Worm (Caenorhabditis elegans) whole organism, early embryonic: ENCODE measurements around the gene F43G6.10.

Experiments
- B0310.2 ChIP-seq: sonication (generic microtip); optimal IDR thresholded peaks from 2 replicates; lab custom pipeline; 2016; ENCODE audit warnings: mild to moderate bottlenecking, missing genetic modification characterization, missing compliant biosample characterization
- F13C5.2 ChIP-seq: sonication (generic microtip); optimal IDR thresholded peaks from 2 replicates; lab custom pipeline; 2017; ENCODE audit warnings: mild to moderate bottlenecking, missing genetic modification characterization, inconsistent platforms, missing compliant biosample characterization
- aly-1 ChIP-seq: sonication (generic microtip); optimal IDR thresholded peaks from 2 replicates; lab custom pipeline; 2016; ENCODE audit warnings: missing genetic modification characterization, missing compliant biosample characterization
- ama-1 ChIP-seq: fragments of 150-350 bp; optimal IDR thresholded peaks from 2 replicates; lab custom pipeline; 2014
- ceh-13 ChIP-seq: fragments of 200-800 bp; sonication (Bioruptor generic); optimal IDR thresholded peaks from 2 replicates; lab custom pipeline; 2018; ENCODE audit warnings: mild to moderate bottlenecking, missing genetic modification characterization, missing compliant biosample characterization
- ceh-36 ChIP-seq: sonication (generic microtip); optimal IDR thresholded peaks from 2 replicates; lab custom pipeline; 2016; ENCODE audit warnings: missing genetic modification characterization, inconsistent platforms, missing compliant biosample characterization
- ets-7 ChIP-seq: sonication (generic microtip); optimal IDR thresholded peaks from 2 replicates; lab custom pipeline; 2016; ENCODE audit warnings: missing genotype, missing genetic modification characterization, missing compliant biosample characterization
- flt-1 ChIP-seq: fragments of 200-800 bp; sonication (Bioruptor generic); IDR thresholded peaks from 2 replicates; pipeline ENCODE4 v1.3.6; 2022; ENCODE audit warnings: missing genetic modification characterization, missing compliant biosample characterization
- hmbx-1 ChIP-seq: sonication (generic microtip); optimal IDR thresholded peaks from 2 replicates; lab custom pipeline; 2016; ENCODE audit warnings: mild to moderate bottlenecking, missing genetic modification characterization, missing compliant biosample characterization
- hmg-4 ChIP-seq: fragments of 200-800 bp; sonication (Bioruptor generic); optimal IDR thresholded peaks from 2 replicates; lab custom pipeline; 2018; ENCODE audit warnings: mild to moderate bottlenecking, missing genetic modification characterization, missing compliant biosample characterization
- hnd-1 ChIP-seq: sonication (generic microtip); optimal IDR thresholded peaks from 2 replicates; lab custom pipeline; 2016; ENCODE audit warnings: missing genetic modification characterization, missing compliant biosample characterization
- pes-1 ChIP-seq: fragments of 200-800 bp; sonication (Bioruptor generic); IDR thresholded peaks from 2 replicates; pipeline ENCODE4 v1.3.6; 2022; ENCODE audit warnings: missing genetic modification reagents, missing genetic modification characterization, missing compliant biosample characterization
- scrt-1 ChIP-seq: fragments of 200-800 bp; sonication (Bioruptor generic); IDR thresholded peaks from 2 replicates; pipeline ENCODE4 v1.3.6; 2022; ENCODE audit warnings: missing genetic modification characterization, missing compliant biosample characterization
- sea-1 ChIP-seq: fragments of 200-800 bp; sonication (Bioruptor generic); conservative IDR thresholded peaks from 2 replicates; pipeline ENCODE4 v1.3.6; 2022; ENCODE audit warnings: missing genetic modification characterization, missing compliant biosample characterization
- tbx-11 ChIP-seq: fragments of 200-800 bp; sonication (Bioruptor generic); IDR thresholded peaks from 2 replicates; pipeline ENCODE4 v1.3.6; 2022; ENCODE audit warnings: missing genetic modification characterization, missing compliant biosample characterization
- tbx-37 ChIP-seq: fragments of 200-800 bp; sonication (Bioruptor generic); conservative IDR thresholded peaks from 2 replicates; pipeline ENCODE4 v1.3.6; 2022; ENCODE audit warnings: missing genetic modification reagents, missing genetic modification characterization, missing compliant biosample characterization
- tra-4 ChIP-seq: sonication (generic microtip); optimal IDR thresholded peaks from 2 replicates; lab custom pipeline; 2017; ENCODE audit warnings: missing genetic modification characterization, missing compliant biosample characterization

F43G6.10 gene

DNA sequence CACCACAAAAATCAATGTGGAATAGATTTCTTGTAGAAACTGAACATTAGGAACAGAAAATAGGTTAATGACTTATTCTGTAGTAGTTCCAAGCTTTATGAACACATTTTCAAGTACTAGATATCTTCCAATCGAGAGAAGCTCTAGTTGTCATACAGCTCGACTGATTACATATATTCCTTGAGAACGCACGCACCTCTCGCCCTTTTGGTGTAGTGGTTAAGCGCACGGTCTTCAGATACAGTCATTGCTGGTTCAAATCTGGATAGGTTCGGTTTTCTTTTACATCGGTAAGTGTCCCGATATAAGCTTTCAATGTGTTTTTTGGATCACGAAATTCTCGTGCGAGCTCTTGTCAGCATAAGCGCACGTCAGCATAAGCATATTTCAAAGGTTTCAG, 15.5 kb downstream of the F43G6.10 start:
- TF ChIP-seq scrt-1, result peak; percentile 71
- TF ChIP-seq tbx-11 (GFP tag; lab: Robert Waterston, UW), result 0 out of 2 replicates have a peak, but pooled peaks have one; percentile 51

ce11 chrII:11829920-11830319, 20.8 kb downstream of the F43G6.10 start, which contains the start of gene pes-5:
pes-5 (minus strand) TSS chrII:11830020.
- TF ChIP-seq flt-1 (no peak), pes-1 (GFP tag; lab: Robert Waterston, UW) (no peak), tbx-11 (GFP tag; lab: Robert Waterston, UW) (no peak)

DNA sequence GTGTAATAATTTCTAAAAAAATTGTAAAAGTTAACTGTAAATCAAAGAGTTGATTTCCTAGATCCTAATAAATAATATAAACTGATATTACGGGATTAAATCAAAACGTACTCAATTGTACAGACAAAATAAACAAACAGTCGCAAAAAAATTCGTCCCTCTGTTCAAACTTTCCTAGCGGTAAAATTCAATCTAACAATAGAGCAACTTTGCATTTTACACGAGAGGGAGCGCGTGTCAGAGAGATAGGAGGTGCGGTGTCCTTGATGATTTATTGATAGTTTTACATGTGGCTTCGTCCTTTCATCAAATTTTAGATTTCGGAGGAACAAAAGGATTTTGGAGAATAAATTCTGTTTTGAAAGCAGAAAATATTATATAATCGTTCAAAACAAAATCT, 21.5 kb downstream of the F43G6.10 start:
- no peak for TF ChIP-seq hmbx-1
- no peak for TF ChIP-seq flt-1
- no peak for TF ChIP-seq aly-1 (tag; lab: Kevin White, UChicago)
- no peak for TF ChIP-seq tra-4 (tag; lab: Kevin White, UChicago)
- TF ChIP-seq ceh-13, result no peak
- TF ChIP-seq tbx-11 (GFP tag; lab: Robert Waterston, UW), result no peak
- TF ChIP-seq ets-7 (tag; lab: Kevin White, UChicago), result no peak
- no peak for TF ChIP-seq hnd-1 (tag; lab: Kevin White, UChicago)
- no peak for TF ChIP-seq hmg-4
- no peak for TF ChIP-seq pes-1 (GFP tag; lab: Robert Waterston, UW)
- TF ChIP-seq ama-1, result no peak
- no peak for TF ChIP-seq sea-1 (GFP tag; lab: Robert Waterston, UW)
- TF ChIP-seq ceh-36 (tag; lab: Kevin White, UChicago), result no peak
- TF ChIP-seq tbx-37, result no peak

ce11 chrII:11832475-11832874, 23.3 kb downstream of the F43G6.10 start, which contains the start of gene clec-144:
clec-144 (minus strand) TSS chrII:11832575.
- TF ChIP-seq hmbx-1, result no peak
- TF ChIP-seq pes-1 (GFP tag; lab: Robert Waterston, UW), result no peak
- TF ChIP-seq flt-1, result no peak
- no peak for TF ChIP-seq ceh-13
- TF ChIP-seq hmg-4, result no peak
- TF ChIP-seq scrt-1, result no peak
- no peak for TF ChIP-seq hnd-1 (tag; lab: Kevin White, UChicago)
- no peak for TF ChIP-seq aly-1 (tag; lab: Kevin White, UChicago)
- TF ChIP-seq ama-1, result no peak
- no peak for TF ChIP-seq B0310.2 (tag; lab: Kevin White, UChicago)
- no peak for TF ChIP-seq tbx-11 (GFP tag; lab: Robert Waterston, UW)
- no peak for TF ChIP-seq ets-7 (tag; lab: Kevin White, UChicago)
- no peak for TF ChIP-seq sea-1 (GFP tag; lab: Robert Waterston, UW)
- TF ChIP-seq ceh-36 (tag; lab: Kevin White, UChicago), result no peak
- TF ChIP-seq tra-4 (tag; lab: Kevin White, UChicago), result no peak
- TF ChIP-seq F13C5.2 (tag; lab: Kevin White, UChicago), result no peak
- TF ChIP-seq tbx-37, result no peak

DNA sequence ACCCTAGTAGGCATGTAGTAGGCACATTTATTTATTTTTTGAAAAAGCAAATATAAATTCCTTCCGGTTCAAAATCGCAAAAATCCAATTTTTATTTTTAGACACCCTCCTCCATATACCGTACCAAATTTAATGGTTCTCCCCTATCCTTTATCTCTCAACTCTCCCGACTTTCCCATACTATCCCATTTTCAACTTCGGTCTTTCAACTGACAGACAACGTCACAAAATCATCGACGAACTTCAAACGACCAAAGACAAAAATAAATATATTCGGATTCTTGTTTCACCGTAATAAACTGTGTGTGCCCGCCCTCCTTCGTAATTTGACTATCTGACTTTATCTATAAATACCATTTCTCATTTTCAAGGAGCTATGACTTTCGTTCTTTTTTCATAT, 26.1 kb downstream of the F43G6.10 start, which contains the start of gene T27D12.6:
Gene T27D12.6 (plus strand): TSS at position 301 of the 400 bp plus-strand sequence.
- TF ChIP-seq hmg-4 (no peak), pes-1 (GFP tag; lab: Robert Waterston, UW) (no peak), hmbx-1 (no peak), tbx-37 (no peak), F13C5.2 (tag; lab: Kevin White, UChicago) (no peak), aly-1 (tag; lab: Kevin White, UChicago) (no peak), ama-1 (no peak), scrt-1 (no peak), ceh-36 (tag; lab: Kevin White, UChicago) (no peak), B0310.2 (tag; lab: Kevin White, UChicago) (no peak), hnd-1 (tag; lab: Kevin White, UChicago) (no peak), ets-7 (tag; lab: Kevin White, UChicago) (no peak)

- no peak for TF ChIP-seq F13C5.2 (tag; lab: Kevin White, UChicago)
- no peak for TF ChIP-seq hmbx-1
- TF ChIP-seq ceh-36 (tag; lab: Kevin White, UChicago), result no peak
- no peak for TF ChIP-seq aly-1 (tag; lab: Kevin White, UChicago)
- TF ChIP-seq flt-1, result no peak
- TF ChIP-seq tbx-37, result no peak
- no peak for TF ChIP-seq tbx-11 (GFP tag; lab: Robert Waterston, UW)
- no peak for TF ChIP-seq scrt-1
- no peak for TF ChIP-seq hnd-1 (tag; lab: Kevin White, UChicago)
- no peak for TF ChIP-seq B0310.2 (tag; lab: Kevin White, UChicago)
- TF ChIP-seq sea-1 (GFP tag; lab: Robert Waterston, UW), result no peak
- no peak for TF ChIP-seq ets-7 (tag; lab: Kevin White, UChicago)
Measured at ce11 chrII:11836554-11837218, 27.5 kb downstream of the F43G6.10 start.

DNA sequence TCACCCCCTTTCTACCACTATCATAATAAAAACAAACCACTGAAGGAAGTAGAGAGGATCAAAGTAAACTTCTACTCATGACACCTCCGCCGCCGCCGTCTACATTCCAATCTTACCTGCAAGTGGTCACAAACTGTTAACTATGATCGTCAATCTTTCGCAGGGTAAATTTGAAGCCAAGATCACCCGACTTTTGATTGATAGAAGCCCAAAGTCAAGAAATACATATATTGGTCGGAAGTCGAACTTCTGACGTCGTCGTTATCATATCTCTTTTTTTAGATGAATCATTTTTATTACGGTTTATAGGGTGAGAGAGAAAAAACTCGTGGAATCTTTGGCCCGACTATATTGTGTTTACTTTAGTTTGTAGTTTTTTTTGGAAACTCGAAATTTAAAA, 29.2 kb downstream of the F43G6.10 start:
- TF ChIP-seq flt-1 (no peak), pes-1 (GFP tag; lab: Robert Waterston, UW) (no peak), sea-1 (GFP tag; lab: Robert Waterston, UW) (no peak), tbx-11 (GFP tag; lab: Robert Waterston, UW) (no peak), ets-7 (tag; lab: Kevin White, UChicago) (no peak), F13C5.2 (tag; lab: Kevin White, UChicago) (no peak), aly-1 (tag; lab: Kevin White, UChicago) (no peak), tra-4 (tag; lab: Kevin White, UChicago) (no peak), scrt-1 (no peak), tbx-37 (no peak), hnd-1 (tag; lab: Kevin White, UChicago) (no peak), ama-1 (no peak), ceh-13 (no peak), hmbx-1 (no peak), ceh-36 (tag; lab: Kevin White, UChicago) (no peak), B0310.2 (tag; lab: Kevin White, UChicago) (no peak), hmg-4 (no peak)
